Worm (Caenorhabditis elegans) whole organism, L4 larva: ENCODE data around the gene kin-9.
A peak's percentile ranks its signal among the peaks of the same experiment; 100 is the strongest.

ENCODE experiments used
- F26F4.8 ChIP-seq: fragments of 200-800 bp; sonication (Bioruptor generic); conservative IDR thresholded peaks from 2 replicates; pipeline ENCODE4 v1.3.6; 2022; ENCODE audit warnings: missing genetic modification characterization, missing compliant biosample characterization
- F49E8.2 ChIP-seq: sonication (generic microtip); optimal IDR thresholded peaks from 2 replicates; lab custom pipeline; 2016; ENCODE audit warnings: missing compliant biosample characterization, mild to moderate bottlenecking, missing genetic modification characterization, borderline replicate concordance
- T20F7.1 ChIP-seq: fragments of 200-800 bp; sonication (Bioruptor generic); optimal IDR thresholded peaks from 2 replicates; lab custom pipeline; 2018; ENCODE audit warnings: mild to moderate bottlenecking, missing genetic modification characterization, missing compliant biosample characterization
- Y75B8A.6 ChIP-seq: fragments of 200-800 bp; sonication (Bioruptor generic); IDR thresholded peaks from 2 replicates; pipeline ENCODE4 v1.3.6; 2022; ENCODE audit warnings: missing genetic modification reagents, missing genetic modification characterization, missing compliant biosample characterization
- ZK337.2 ChIP-seq: fragments of 200-800 bp; sonication (Bioruptor generic); IDR thresholded peaks from 2 replicates; pipeline ENCODE4 v1.3.6; 2022; ENCODE audit warnings: missing genetic modification reagents, missing genetic modification characterization, missing compliant biosample characterization
- aha-1 ChIP-seq: fragments of 150-350 bp; peaks from one replicate; lab custom pipeline; 2014; ENCODE audit warnings: missing biosample characterization, missing genetic modification characterization
- arid-1 ChIP-seq: fragments of 200-800 bp; sonication (Bioruptor generic); conservative IDR thresholded peaks from 2 replicates; pipeline ENCODE4 v1.3.6; 2022; ENCODE audit warnings: missing genetic modification reagents, missing genetic modification characterization, missing compliant biosample characterization
- daf-16 ChIP-seq, 3 experiments: sonication (generic microtip); optimal IDR thresholded peaks; 2 replicates each; lab custom pipeline; 2016 to 2017; ENCODE audit warnings: missing genetic modification characterization in 3 of 3, missing genetic modification reagents in 3 of 3, mild to moderate bottlenecking in 2 of 3, missing compliant biosample characterization in 2 of 3, missing biosample characterization in 1 of 3, moderate library complexity in 1 of 3
- daf-8 ChIP-seq: fragments of 200-800 bp; sonication (Bioruptor generic); IDR thresholded peaks from 2 replicates; pipeline ENCODE4 v1.3.6; 2022; ENCODE audit warnings: missing genetic modification characterization, missing compliant biosample characterization
- duxl-1 ChIP-seq: sonication (generic microtip); optimal IDR thresholded peaks from 2 replicates; lab custom pipeline; 2016; ENCODE audit warnings: mild to moderate bottlenecking, missing genetic modification characterization, moderate library complexity, missing compliant biosample characterization; ENCODE audit not compliant: poor library complexity
- dve-1 ChIP-seq: sonication (generic microtip); optimal IDR thresholded peaks from 2 replicates; lab custom pipeline; 2017; ENCODE audit warnings: antibody characterized with exemption, mild to moderate bottlenecking, missing genetic modification characterization, missing compliant biosample characterization; ENCODE audit not compliant: insufficient read depth
- egl-43 ChIP-seq: fragments of 200-800 bp; sonication (Bioruptor generic); IDR thresholded peaks from 2 replicates; pipeline ENCODE4 v1.3.6; 2022; ENCODE audit warnings: missing genetic modification reagents, missing genetic modification characterization, missing compliant biosample characterization
- gei-8 ChIP-seq: fragments of 200-800 bp; sonication (Bioruptor generic); optimal IDR thresholded peaks from 2 replicates; lab custom pipeline; 2018; ENCODE audit warnings: mild to moderate bottlenecking, missing genetic modification characterization, missing compliant biosample characterization
- hif-1 ChIP-seq, 2 experiments: sonication (generic microtip); optimal IDR thresholded peaks; 2 replicates each; lab custom pipeline; 2016 to 2017; ENCODE audit warnings: missing compliant biosample characterization in 2 of 2, missing genetic modification characterization in 2 of 2, missing genetic modification reagents in 2 of 2, missing genotype in 2 of 2, mild to moderate bottlenecking in 1 of 2
- hlh-11 ChIP-seq: fragments of 200-800 bp; sonication (Bioruptor generic); optimal IDR thresholded peaks from 2 replicates; lab custom pipeline; 2018; ENCODE audit warnings: mild to moderate bottlenecking, missing genetic modification characterization, missing compliant biosample characterization
- hlh-30 ChIP-seq: sonication (generic microtip); optimal IDR thresholded peaks from 2 replicates; lab custom pipeline; 2017; ENCODE audit warnings: antibody characterized with exemption, mild to moderate bottlenecking, missing genetic modification characterization, missing compliant biosample characterization; ENCODE audit not compliant: insufficient read depth
- jun-1 ChIP-seq: fragments of 150-350 bp; optimal IDR thresholded peaks from 2 replicates; lab custom pipeline; 2014; ENCODE audit warnings: missing biosample characterization, missing genetic modification reagents, missing genetic modification characterization
- lim-7 ChIP-seq: fragments of 200-800 bp; sonication (Bioruptor generic); IDR thresholded peaks from 2 replicates; pipeline ENCODE4 v1.3.6; 2022; ENCODE audit warnings: missing genetic modification characterization, missing compliant biosample characterization
- lin-1 ChIP-seq: fragments of 200-800 bp; sonication (Bioruptor generic); IDR thresholded peaks from 2 replicates; pipeline ENCODE4 v1.3.6; 2022; ENCODE audit warnings: missing genetic modification reagents, missing genetic modification characterization, missing compliant biosample characterization
- lin-13 ChIP-seq: fragments of 150-350 bp; optimal IDR thresholded peaks from 2 replicates; lab custom pipeline; 2014; ENCODE audit warnings: missing biosample characterization, missing genetic modification reagents, missing genetic modification characterization
- lin-15B ChIP-seq: fragments of 150-350 bp; sonication (generic microtip); optimal IDR thresholded peaks from 3 replicates; lab custom pipeline; 2014; ENCODE audit warnings: missing biosample characterization, missing genetic modification characterization
- lin-38 ChIP-seq: fragments of 200-800 bp; sonication (Bioruptor generic); IDR thresholded peaks from 2 replicates; pipeline ENCODE4 v1.3.6; 2022; ENCODE audit warnings: missing genetic modification reagents, missing genetic modification characterization, missing compliant biosample characterization
- madf-9 ChIP-seq: fragments of 200-800 bp; sonication (Bioruptor generic); conservative IDR thresholded peaks from 2 replicates; pipeline ENCODE4 v1.3.6; 2022; ENCODE audit warnings: missing genetic modification reagents, missing genetic modification characterization, missing compliant biosample characterization
- mep-1 ChIP-seq: fragments of 150-350 bp; sonication (generic microtip); optimal IDR thresholded peaks from 3 replicates; lab custom pipeline; 2014; ENCODE audit warnings: missing biosample characterization, missing genetic modification characterization
- mes-2 ChIP-seq: sonication (generic microtip); optimal IDR thresholded peaks from 2 replicates; lab custom pipeline; 2016; ENCODE audit warnings: missing genotype, mild to moderate bottlenecking, missing genetic modification characterization, missing compliant biosample characterization; ENCODE audit not compliant: poor library complexity, severe bottlenecking
- mxl-2 ChIP-seq: fragments of 200-800 bp; sonication (Bioruptor generic); conservative IDR thresholded peaks from 2 replicates; pipeline ENCODE4 v1.3.6; 2022; ENCODE audit warnings: missing genetic modification reagents, missing genetic modification characterization, missing compliant biosample characterization
- nhr-111 ChIP-seq: fragments of 200-800 bp; sonication (Bioruptor generic); optimal IDR thresholded peaks from 2 replicates; lab custom pipeline; 2018; ENCODE audit warnings: mild to moderate bottlenecking, missing genetic modification characterization, missing compliant biosample characterization
- nhr-237 ChIP-seq: sonication (generic microtip); optimal IDR thresholded peaks from 2 replicates; lab custom pipeline; 2017; ENCODE audit warnings: missing biosample characterization, missing genetic modification characterization
- nhr-42 ChIP-seq: fragments of 200-800 bp; sonication (Bioruptor generic); IDR thresholded peaks from 2 replicates; pipeline ENCODE4 v1.3.6; 2022; ENCODE audit warnings: missing genetic modification characterization, missing compliant biosample characterization
- nhr-6 ChIP-seq: fragments of 150-350 bp; optimal IDR thresholded peaks from 2 replicates; lab custom pipeline; 2014; ENCODE audit warnings: missing biosample characterization, missing genetic modification characterization
- pha-4 ChIP-seq, 2 experiments: fragments of 150-350 bp in 1 of 2; fragments of 200-800 bp in 1 of 2; sonication (Bioruptor generic) in 1 of 2; IDR thresholded peaks in 1 of 2; optimal IDR thresholded peaks in 1 of 2; 2 replicates each; pipeline versions ENCODE4 v1.3.6 to Lab custom; 2014 to 2022; ENCODE audit warnings: missing genetic modification characterization in 2 of 2, missing genetic modification reagents in 2 of 2, missing biosample characterization in 1 of 2, missing compliant biosample characterization in 1 of 2
- rbr-2 ChIP-seq: sonication (generic microtip); optimal IDR thresholded peaks from 2 replicates; lab custom pipeline; 2016; ENCODE audit warnings: missing genotype, missing genetic modification characterization, missing compliant biosample characterization
- set-16 ChIP-seq: fragments of 200-800 bp; sonication (Bioruptor generic); IDR thresholded peaks from 2 replicates; pipeline ENCODE4 v1.3.6; 2022; ENCODE audit warnings: missing genetic modification reagents, missing genetic modification characterization, missing compliant biosample characterization
- snpc-1.2 ChIP-seq: fragments of 200-800 bp; sonication (Bioruptor generic); IDR thresholded peaks from 2 replicates; pipeline ENCODE4 v1.3.6; 2022; ENCODE audit warnings: missing genetic modification reagents, missing genetic modification characterization, missing compliant biosample characterization
- tag-97 ChIP-seq: fragments of 200-800 bp; sonication (Bioruptor generic); IDR thresholded peaks from 2 replicates; pipeline ENCODE4 v1.3.6; 2022; ENCODE audit warnings: missing genetic modification characterization, missing compliant biosample characterization
- tra-1 ChIP-seq: fragments of 200-800 bp; sonication (Bioruptor generic); IDR thresholded peaks from 2 replicates; pipeline ENCODE4 v1.3.6; 2022; ENCODE audit warnings: missing genetic modification reagents, missing genetic modification characterization, missing compliant biosample characterization
- unc-130 ChIP-seq: sonication (generic microtip); optimal IDR thresholded peaks from 2 replicates; lab custom pipeline; 2016; ENCODE audit warnings: missing genetic modification reagents, missing genetic modification characterization, missing compliant biosample characterization
- unc-62 ChIP-seq, 3 experiments: fragments of 150-350 bp in 1 of 3; sonication (generic microtip); optimal IDR thresholded peaks in 2 of 3; peaks in 1 of 3; 1 replicate in 1 of 3; 2 replicates in 2 of 3; lab custom pipeline; 2014 to 2017; ENCODE audit warnings: missing biosample characterization in 3 of 3, missing genetic modification characterization in 3 of 3, missing genetic modification reagents in 3 of 3, missing genotype in 1 of 3
- vab-7 ChIP-seq: fragments of 200-800 bp; sonication (Bioruptor generic); IDR thresholded peaks from 2 replicates; pipeline ENCODE4 v1.3.6; 2022; ENCODE audit warnings: missing genetic modification reagents, missing genetic modification characterization, missing compliant biosample characterization
- zfp-2 ChIP-seq: sonication (generic microtip); optimal IDR thresholded peaks from 2 replicates; lab custom pipeline; 2016; ENCODE audit warnings: mild to moderate bottlenecking, missing genetic modification characterization, missing compliant biosample characterization
- zip-11 ChIP-seq: fragments of 200-800 bp; sonication (Bioruptor generic); IDR thresholded peaks from 2 replicates; pipeline ENCODE4 v1.3.6; 2022; ENCODE audit warnings: missing genetic modification characterization, missing compliant biosample characterization

The kin-9 gene

DNA sequence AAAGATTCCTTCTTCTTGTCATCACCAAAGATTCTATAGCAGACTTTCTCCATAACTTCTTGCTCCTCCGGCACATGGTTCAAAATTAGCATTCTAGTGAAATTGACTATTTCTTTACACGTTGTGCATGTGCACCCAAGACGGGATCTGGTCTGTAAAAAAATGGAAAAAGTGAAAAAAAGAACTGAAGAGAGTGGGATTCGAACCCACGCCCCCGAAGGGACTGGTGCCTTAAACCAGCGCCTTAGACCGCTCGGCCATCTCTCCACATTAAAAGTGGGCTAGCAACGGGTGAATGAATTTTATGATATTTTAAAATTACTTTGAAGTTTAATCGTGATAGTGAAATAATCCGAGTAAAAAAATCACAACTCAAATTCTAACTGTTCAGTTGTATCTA, 14.7 kb upstream of the kin-9 start (continued):
- TF ChIP-seq set-16: no peak
- TF ChIP-seq madf-9 (GFP tag; lab: Robert Waterston, UW): 0 out of 2 replicates have a peak, but pooled peaks have one; percentile 29
- TF ChIP-seq unc-130 (GFP tag; lab: Kevin White, UChicago): no peak
- peak; percentile 67 for TF ChIP-seq snpc-1.2 (GFP tag; lab: Robert Waterston, UW)
- no peak for TF ChIP-seq Y75B8A.6 (GFP tag; lab: Robert Waterston, UW)
- no peak for TF ChIP-seq daf-8 (GFP tag; lab: Robert Waterston, UW)
- TF ChIP-seq tag-97 (GFP tag; lab: Robert Waterston, UW): no peak
- TF ChIP-seq mep-1 (tag; lab: Kevin White, UChicago): no peak
- no peak for TF ChIP-seq gei-8 (GFP tag; lab: Kevin White, UChicago)
- TF ChIP-seq rbr-2: no peak
- no peak for TF ChIP-seq ZK337.2
- no peak for TF ChIP-seq hlh-30 (tag; lab: Kevin White, UChicago)
- no peak for TF ChIP-seq F49E8.2 (tag; lab: Kevin White, UChicago)
- 0 out of 2 replicates have a peak, but pooled peaks have one; percentile 23 for TF ChIP-seq vab-7 (GFP tag; lab: Robert Waterston, UW)
- no peak; the same call in 1 of the 2 replicates for TF ChIP-seq pha-4 (GFP tag; IDR thresholded peaks at IDR 0.05; lab: Robert Waterston, UW)
- no peak for TF ChIP-seq pha-4 (tag; optimal IDR thresholded peaks at IDR 0.05; lab: Kevin White, UChicago)
- TF ChIP-seq hif-1 (tag; optimal IDR thresholded peaks at IDR 0.05; lab: Kevin White, UChicago): no peak
- peak; percentile 72 for TF ChIP-seq aha-1 (tag; lab: Kevin White, UChicago)
- no peak for TF ChIP-seq nhr-237
- no peak for TF ChIP-seq lin-1 (GFP tag; lab: Robert Waterston, UW)
- TF ChIP-seq lin-38 (GFP tag; lab: Robert Waterston, UW): no peak
- no peak for TF ChIP-seq dve-1 (tag; lab: Kevin White, UChicago)
- TF ChIP-seq duxl-1 (tag; lab: Kevin White, UChicago): no peak
- no peak for TF ChIP-seq nhr-111 (GFP tag; lab: Kevin White, UChicago)
- TF ChIP-seq, all 104 proteins: peak for 14

DNA sequence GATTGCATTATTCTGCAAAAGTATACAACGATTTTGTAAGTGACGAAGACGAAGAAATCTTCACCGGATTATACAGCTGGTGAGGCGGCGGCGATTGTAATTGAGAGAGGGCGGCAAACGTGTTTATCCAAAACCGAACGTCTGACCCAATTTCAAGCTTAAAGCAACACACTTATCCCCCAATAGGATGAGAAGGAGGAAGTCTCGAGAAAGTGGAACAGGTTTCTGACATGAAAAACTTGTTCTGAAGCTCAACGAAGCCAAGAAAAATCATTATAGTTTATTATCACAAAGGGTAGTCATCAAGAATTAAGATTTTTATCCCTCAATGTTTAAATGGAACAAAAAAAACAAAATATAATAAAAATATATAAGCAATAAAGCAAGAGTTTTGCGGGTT, 14.1 kb upstream of the kin-9 start, which contains the start of gene spp-13:
Gene spp-13, minus strand, starts transcription at position 143 of the 400 bp plus-strand sequence.
- TF ChIP-seq hlh-11 (tag; lab: Kevin White, UChicago) (peak; percentile 43), nhr-42 (GFP tag; lab: Robert Waterston, UW) (peak; percentile 24; the same call in 1 of the 2 replicates), zfp-2 (tag; lab: Kevin White, UChicago) (no peak)

DNA sequence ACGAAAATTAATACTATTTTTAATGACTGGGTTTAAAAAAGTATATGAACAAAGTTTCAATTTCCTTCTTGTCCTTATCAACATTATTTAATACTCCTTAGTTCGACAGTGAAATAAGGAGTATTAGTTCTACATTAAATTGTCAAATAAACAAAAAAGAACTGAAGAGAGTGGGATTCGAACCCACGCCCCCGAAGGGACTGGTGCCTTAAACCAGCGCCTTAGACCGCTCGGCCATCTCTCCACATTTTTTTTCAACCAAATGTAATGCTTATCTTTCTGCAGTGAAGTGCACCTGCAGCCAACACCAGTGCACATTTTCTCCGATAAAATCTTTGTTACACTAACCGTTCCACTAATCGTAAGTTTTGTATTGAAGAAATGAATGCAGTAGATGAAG, 13.2 kb upstream of the kin-9 start:
- TF ChIP-seq arid-1 (GFP tag; lab: Robert Waterston, UW): 0 out of 2 replicates have a peak, but pooled peaks have one; percentile 39
- TF ChIP-seq unc-62 (GFP tag; optimal IDR thresholded peaks at IDR 0.05 in 1 of 2; lab: Kevin White, UChicago): peak in 1 of 2 experiments; percentile 77
- TF ChIP-seq unc-62 (tag; optimal IDR thresholded peaks at IDR 0.05; lab: Kevin White, UChicago): no peak
- TF ChIP-seq lim-7 (GFP tag; lab: Robert Waterston, UW): peak; percentile 68
- peak; percentile 63 for TF ChIP-seq pha-4 (GFP tag; IDR thresholded peaks at IDR 0.05; lab: Robert Waterston, UW)
- TF ChIP-seq pha-4 (tag; optimal IDR thresholded peaks at IDR 0.05; lab: Kevin White, UChicago): no peak
- TF ChIP-seq vab-7 (GFP tag; lab: Robert Waterston, UW): peak; percentile 47; the same call in 1 of the 2 replicates
- TF ChIP-seq tra-1: peak; percentile 40; the same call in 1 of the 2 replicates
- TF ChIP-seq lin-13 (GFP tag; lab: Kevin White, UChicago): peak; percentile 7
- TF ChIP-seq mep-1 (tag; lab: Kevin White, UChicago): peak; percentile 19
- no peak for TF ChIP-seq daf-16 (GFP tag; optimal IDR thresholded peaks at IDR 0.05; lab: Kevin White, UChicago)
- peak; percentile 37 for TF ChIP-seq daf-16 (tag; optimal IDR thresholded peaks at IDR 0.05; lab: Kevin White, UChicago)
- no peak for TF ChIP-seq zip-11 (GFP tag; lab: Robert Waterston, UW)
- no peak for TF ChIP-seq mxl-2 (GFP tag; lab: Robert Waterston, UW)
- TF ChIP-seq lin-15B (tag; lab: Kevin White, UChicago): no peak
- peak; percentile 77 for TF ChIP-seq egl-43 (GFP tag; lab: Robert Waterston, UW)
- peak; percentile 62; the same call in 1 of the 2 replicates for TF ChIP-seq F26F4.8 (GFP tag; lab: Robert Waterston, UW)
- peak; percentile 3 for TF ChIP-seq T20F7.1 (GFP tag; lab: Kevin White, UChicago)
- TF ChIP-seq jun-1 (tag; lab: Kevin White, UChicago): no peak
- TF ChIP-seq lin-1 (GFP tag; lab: Robert Waterston, UW): no peak
- TF ChIP-seq dve-1 (tag; lab: Kevin White, UChicago): peak; percentile 46
- TF ChIP-seq mes-2 (tag; lab: Kevin White, UChicago): peak; percentile 50
- TF ChIP-seq snpc-1.2 (GFP tag; lab: Robert Waterston, UW): peak; percentile 76
- TF ChIP-seq nhr-6: peak; percentile 18
